Fruit fly (Drosophila melanogaster) whole organism, pupa: ENCODE measurements around the gene CG13795.
A peak's percentile ranks its signal among the peaks of the same experiment; 100 is the strongest.

Experiments used
- CG8159 ChIP-seq: fragments of 200-800 bp; sonication (Bioruptor generic); optimal IDR thresholded peaks from 3 replicates; lab custom pipeline; 2018; ENCODE audit warnings: missing biosample characterization, mild to moderate bottlenecking, missing genetic modification characterization, moderate library complexity
- CG9948 ChIP-seq: fragments of 200-800 bp; sonication (Bioruptor generic); optimal IDR thresholded peaks from 2 replicates; lab custom pipeline; 2018; ENCODE audit warnings: missing biosample characterization, mild to moderate bottlenecking, missing genetic modification characterization, moderate library complexity
- D1 ChIP-seq: fragments of 200-800 bp; sonication (Bioruptor generic); optimal IDR thresholded peaks from 2 replicates; lab custom pipeline; 2018; ENCODE audit warnings: missing biosample characterization, mild to moderate bottlenecking, missing genetic modification characterization, moderate library complexity
- Pif1B ChIP-seq: fragments of 200-800 bp; sonication (Bioruptor generic); optimal IDR thresholded peaks from 3 replicates; lab custom pipeline; 2016; ENCODE audit warnings: missing biosample characterization, missing genetic modification characterization

DNA sequence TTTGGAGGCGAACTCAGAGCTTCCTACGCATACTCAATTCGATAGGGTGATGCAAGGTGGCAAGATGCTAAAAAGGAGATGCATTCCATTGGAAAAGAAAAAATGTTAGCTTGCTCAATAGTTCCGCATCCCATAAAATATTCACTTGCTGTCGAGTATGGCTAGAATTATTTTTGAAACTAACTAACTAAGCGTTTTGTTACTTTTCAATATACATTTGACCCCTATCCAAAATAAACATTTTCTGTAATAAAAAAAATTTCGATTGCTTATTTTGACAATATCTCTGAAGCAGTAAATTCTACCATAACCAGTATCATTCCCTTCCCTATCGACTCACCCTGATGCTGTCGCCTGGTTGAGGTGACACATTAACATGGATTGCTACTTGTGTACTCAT lies 22.6 kb downstream of the CG13795 start:
- TF ChIP-seq D1 (tag; lab: Kevin White, UChicago): no peak
- TF ChIP-seq CG8159: peak; percentile 87
- peak; percentile 73 for TF ChIP-seq Pif1B (GFP tag; lab: Kevin White, UChicago)
- TF ChIP-seq CG9948 (tag; lab: Kevin White, UChicago): peak; percentile 38
